Fruit fly (Drosophila melanogaster) whole organism, embryonic: ENCODE results near the gene CG17855.

Source experiments
- Abd-B ChIP-seq: fragments of 200-800 bp; sonication (Bioruptor generic); optimal IDR thresholded peaks from 2 replicates; lab custom pipeline; 2018; ENCODE audit warnings: missing biosample characterization, mild to moderate bottlenecking, missing genetic modification characterization, moderate library complexity
- Ada2b ChIP-seq: fragments of 200-800 bp; sonication (Bioruptor generic); IDR thresholded peaks from 2 replicates; pipeline ENCODE4 v1.3.6; 2022; ENCODE audit warnings: missing biosample characterization, missing genetic modification characterization
- Aef1 ChIP-seq: fragments of 200-800 bp; sonication (Bioruptor generic); IDR thresholded peaks from 3 replicates; pipeline ENCODE4 v1.3.6; 2022; ENCODE audit warnings: missing biosample characterization, missing genetic modification characterization
- CG10147 ChIP-seq: fragments of 200-800 bp; sonication (Bioruptor generic); optimal IDR thresholded peaks from 2 replicates; lab custom pipeline; 2019; ENCODE audit warnings: missing biosample characterization, mild to moderate bottlenecking, missing genetic modification characterization, moderate library complexity
- CG10431 ChIP-seq: fragments of 200-800 bp; sonication (Bioruptor generic); optimal IDR thresholded peaks from 3 replicates; lab custom pipeline; 2018; ENCODE audit warnings: missing biosample characterization, mild to moderate bottlenecking, missing genetic modification characterization
- CG10979 ChIP-seq: fragments of 200-800 bp; sonication (Bioruptor generic); optimal IDR thresholded peaks from 2 replicates; lab custom pipeline; 2018; ENCODE audit warnings: missing biosample characterization, mild to moderate bottlenecking, missing genetic modification characterization, moderate library complexity
- CG11504 ChIP-seq: fragments of 200-800 bp; sonication (Bioruptor generic); optimal IDR thresholded peaks from 3 replicates; lab custom pipeline; 2019; ENCODE audit warnings: missing biosample characterization, mild to moderate bottlenecking, missing genetic modification characterization, moderate library complexity
- CG12236 ChIP-seq: fragments of 200-800 bp; sonication (Bioruptor generic); optimal IDR thresholded peaks from 2 replicates; lab custom pipeline; 2016; ENCODE audit warnings: missing biosample characterization, missing genetic modification characterization
- CG1233 ChIP-seq: fragments of 200-800 bp; sonication (Bioruptor generic); optimal IDR thresholded peaks from 4 replicates; lab custom pipeline; 2018; ENCODE audit warnings: missing biosample characterization, mild to moderate bottlenecking, missing genetic modification characterization
- CG13296 ChIP-seq: fragments of 200-800 bp; sonication (Bioruptor generic); optimal IDR thresholded peaks from 3 replicates; lab custom pipeline; 2018; ENCODE audit warnings: missing biosample characterization, mild to moderate bottlenecking, missing genetic modification characterization
- CG14014 ChIP-seq: fragments of 200-800 bp; sonication (Bioruptor generic); IDR thresholded peaks from 2 replicates; pipeline ENCODE4 v1.3.6; 2022; ENCODE audit warnings: missing biosample characterization, missing genetic modification characterization
- CG14441 ChIP-seq: fragments of 200-800 bp; sonication (Bioruptor generic); IDR thresholded peaks from 2 replicates; pipeline ENCODE4 v1.3.6; 2022; ENCODE audit warnings: missing biosample characterization, missing genetic modification characterization
- CG15479 ChIP-seq: fragments of 200-800 bp; sonication (Bioruptor generic); optimal IDR thresholded peaks from 3 replicates; lab custom pipeline; 2019; ENCODE audit warnings: missing biosample characterization, mild to moderate bottlenecking, missing genetic modification characterization, moderate library complexity
- CG15696 ChIP-seq: fragments of 200-800 bp; sonication (Bioruptor generic); optimal IDR thresholded peaks from 2 replicates; lab custom pipeline; 2019; ENCODE audit warnings: missing biosample characterization, mild to moderate bottlenecking, missing genetic modification characterization, moderate library complexity
- CG18262 ChIP-seq: fragments of 200-800 bp; optimal IDR thresholded peaks from 3 replicates; lab custom pipeline; 2019; ENCODE audit warnings: missing biosample characterization, mild to moderate bottlenecking, missing genetic modification characterization, moderate library complexity
- CG18476 ChIP-seq: fragments of 200-800 bp; sonication (Bioruptor generic); optimal IDR thresholded peaks from 2 replicates; lab custom pipeline; 2016; ENCODE audit warnings: missing biosample characterization, mild to moderate bottlenecking, missing genetic modification characterization
- CG18619 ChIP-seq: fragments of 200-800 bp; sonication (Bioruptor generic); optimal IDR thresholded peaks from 3 replicates; lab custom pipeline; 2017; ENCODE audit warnings: missing biosample characterization, mild to moderate bottlenecking, missing genetic modification characterization
- CG2678 ChIP-seq: fragments of 200-800 bp; sonication (Bioruptor generic); optimal IDR thresholded peaks from 3 replicates; lab custom pipeline; 2019; ENCODE audit warnings: missing biosample characterization, mild to moderate bottlenecking, missing genetic modification characterization, moderate library complexity
- CG3281 ChIP-seq: fragments of 200-800 bp; sonication (Bioruptor generic); optimal IDR thresholded peaks from 3 replicates; lab custom pipeline; 2017; ENCODE audit warnings: missing biosample characterization, mild to moderate bottlenecking, missing genetic modification characterization
- CG34422 ChIP-seq: fragments of 200-800 bp; sonication (Bioruptor generic); IDR thresholded peaks from 3 replicates; pipeline ENCODE4 v1.3.6; 2022; ENCODE audit warnings: missing biosample characterization, missing genetic modification characterization
- CG4424 ChIP-seq: fragments of 200-800 bp; sonication (Bioruptor generic); optimal IDR thresholded peaks from 3 replicates; lab custom pipeline; 2016; ENCODE audit warnings: missing biosample characterization, missing genetic modification characterization
- CG7271 ChIP-seq: fragments of 200-800 bp; sonication (Bioruptor generic); optimal IDR thresholded peaks from 2 replicates; lab custom pipeline; 2018; ENCODE audit warnings: missing biosample characterization, mild to moderate bottlenecking, missing genetic modification characterization, moderate library complexity
- CG7357 ChIP-seq: fragments of 200-800 bp; sonication (Bioruptor generic); IDR thresholded peaks from 3 replicates; pipeline ENCODE4 v1.3.6; 2022; ENCODE audit warnings: missing biosample characterization, missing genetic modification characterization
- CG7745 ChIP-seq: fragments of 200-800 bp; sonication (Bioruptor generic); optimal IDR thresholded peaks from 2 replicates; lab custom pipeline; 2018; ENCODE audit warnings: missing biosample characterization, mild to moderate bottlenecking, missing genetic modification characterization, moderate library complexity
- CG9932 ChIP-seq: fragments of 200-800 bp; sonication (Bioruptor generic); IDR thresholded peaks from 2 replicates; pipeline ENCODE4 v1.3.6; 2022; ENCODE audit warnings: missing biosample characterization, missing genetic modification characterization
- D19B ChIP-seq: fragments of 200-800 bp; sonication (Bioruptor generic); optimal IDR thresholded peaks from 2 replicates; lab custom pipeline; 2017; ENCODE audit warnings: missing biosample characterization, mild to moderate bottlenecking, missing genetic modification characterization
- Dek ChIP-seq: fragments of 200-800 bp; sonication (Bioruptor generic); optimal IDR thresholded peaks from 3 replicates; lab custom pipeline; 2019; ENCODE audit warnings: missing biosample characterization, mild to moderate bottlenecking, missing genetic modification characterization, moderate library complexity
- Fer1 ChIP-seq: fragments of 200-800 bp; sonication (Bioruptor generic); optimal IDR thresholded peaks from 2 replicates; lab custom pipeline; 2017; ENCODE audit warnings: missing biosample characterization, mild to moderate bottlenecking, missing genetic modification characterization
- Med ChIP-seq: fragments of 200-800 bp; sonication (Bioruptor generic); peaks from one replicate; lab custom pipeline; 2016; ENCODE audit warnings: missing biosample characterization, missing genetic modification characterization, mild to moderate bottlenecking, inconsistent platforms, moderate library complexity
- NfI ChIP-seq: fragments of 200-800 bp; sonication (Bioruptor generic); optimal IDR thresholded peaks from 3 replicates; lab custom pipeline; 2018; ENCODE audit warnings: missing biosample characterization, mild to moderate bottlenecking, missing genetic modification characterization, moderate library complexity
- Oaz ChIP-seq: fragments of 200-800 bp; sonication (Bioruptor generic); IDR thresholded peaks from 2 replicates; pipeline ENCODE4 v1.3.6; 2022; ENCODE audit warnings: missing biosample characterization, missing genetic modification characterization
- Sin3A ChIP-seq: fragments of >200 bp; optimal IDR thresholded peaks from 2 replicates; lab custom pipeline; 2018
- Sox100B ChIP-seq: fragments of 200-800 bp; sonication (Bioruptor generic); optimal IDR thresholded peaks from 3 replicates; lab custom pipeline; 2018; ENCODE audit warnings: missing biosample characterization, mild to moderate bottlenecking, missing genetic modification characterization
- Tbp ChIP-seq: fragments of >200 bp; optimal IDR thresholded peaks from 2 replicates; lab custom pipeline; 2018; ENCODE audit warnings: missing biosample characterization, missing genetic modification characterization
- cg ChIP-seq: fragments of 200-800 bp; sonication (Bioruptor generic); optimal IDR thresholded peaks from 3 replicates; lab custom pipeline; 2019; ENCODE audit warnings: missing biosample characterization, mild to moderate bottlenecking, missing genetic modification characterization, moderate library complexity
- crc ChIP-seq: fragments of 200-800 bp; sonication (Bioruptor generic); optimal IDR thresholded peaks from 2 replicates; lab custom pipeline; 2016; ENCODE audit warnings: missing biosample characterization, missing genetic modification characterization
- danr ChIP-seq: fragments of 200-800 bp; sonication (Bioruptor generic); IDR thresholded peaks from 2 replicates; pipeline ENCODE4 v1.3.6; 2022; ENCODE audit warnings: missing biosample characterization, missing genetic modification characterization
- ftz-f1 ChIP-seq: fragments of 200-800 bp; sonication (Bioruptor generic); optimal IDR thresholded peaks from 2 replicates; lab custom pipeline; 2016; ENCODE audit warnings: missing biosample characterization, missing genetic modification characterization
- nerfin-1 ChIP-seq: fragments of 200-800 bp; sonication (Bioruptor generic); optimal IDR thresholded peaks from 3 replicates; lab custom pipeline; 2019; ENCODE audit warnings: missing biosample characterization, mild to moderate bottlenecking, missing genetic modification characterization, moderate library complexity
- nerfin-2 ChIP-seq: fragments of 200-800 bp; sonication (Bioruptor generic); IDR thresholded peaks from 2 replicates; pipeline ENCODE4 v1.3.6; 2022; ENCODE audit warnings: missing biosample characterization, missing genetic modification characterization; ENCODE audit not compliant: partially characterized antibody
- nmo ChIP-seq: fragments of 200-800 bp; sonication (Bioruptor generic); optimal IDR thresholded peaks from 2 replicates; lab custom pipeline; 2018; ENCODE audit warnings: missing biosample characterization, mild to moderate bottlenecking, missing genetic modification characterization, moderate library complexity
- pan ChIP-seq, 4 experiments: fragments of >200 bp in 3 of 4; fragments of 200-800 bp in 1 of 4; sonication (Bioruptor generic) in 1 of 4; optimal IDR thresholded peaks in 3 of 4; IDR thresholded peaks in 1 of 4; 2 replicates each; pipeline versions ENCODE4 v1.3.6 to Lab custom; 2017 to 2022; ENCODE audit warnings: missing biosample characterization in 2 of 4, missing genetic modification characterization in 2 of 4, mixed read lengths in 1 of 4
- pnt ChIP-seq: fragments of 200-800 bp; sonication (Bioruptor generic); optimal IDR thresholded peaks from 3 replicates; lab custom pipeline; 2016; ENCODE audit warnings: missing biosample characterization, missing genetic modification characterization
- pros ChIP-seq: fragments of 200-800 bp; sonication (Bioruptor generic); optimal IDR thresholded peaks from 3 replicates; lab custom pipeline; 2019; ENCODE audit warnings: missing biosample characterization, mild to moderate bottlenecking, missing genetic modification characterization, moderate library complexity
- row ChIP-seq: fragments of 200-800 bp; sonication (Bioruptor generic); IDR thresholded peaks from 3 replicates; pipeline ENCODE4 v1.3.6; 2022; ENCODE audit warnings: missing biosample characterization, missing genetic modification characterization
- sr ChIP-seq: fragments of 200-800 bp; sonication (Bioruptor generic); IDR thresholded peaks from 3 replicates; pipeline ENCODE4 v1.3.6; 2022; ENCODE audit warnings: missing biosample characterization, missing genetic modification characterization
- stc ChIP-seq: fragments of 200-800 bp; sonication (Bioruptor generic); IDR thresholded peaks from 2 replicates; pipeline ENCODE4 v1.3.6; 2022; ENCODE audit warnings: missing biosample characterization, missing genetic modification characterization

Gene CG17855

DNA sequence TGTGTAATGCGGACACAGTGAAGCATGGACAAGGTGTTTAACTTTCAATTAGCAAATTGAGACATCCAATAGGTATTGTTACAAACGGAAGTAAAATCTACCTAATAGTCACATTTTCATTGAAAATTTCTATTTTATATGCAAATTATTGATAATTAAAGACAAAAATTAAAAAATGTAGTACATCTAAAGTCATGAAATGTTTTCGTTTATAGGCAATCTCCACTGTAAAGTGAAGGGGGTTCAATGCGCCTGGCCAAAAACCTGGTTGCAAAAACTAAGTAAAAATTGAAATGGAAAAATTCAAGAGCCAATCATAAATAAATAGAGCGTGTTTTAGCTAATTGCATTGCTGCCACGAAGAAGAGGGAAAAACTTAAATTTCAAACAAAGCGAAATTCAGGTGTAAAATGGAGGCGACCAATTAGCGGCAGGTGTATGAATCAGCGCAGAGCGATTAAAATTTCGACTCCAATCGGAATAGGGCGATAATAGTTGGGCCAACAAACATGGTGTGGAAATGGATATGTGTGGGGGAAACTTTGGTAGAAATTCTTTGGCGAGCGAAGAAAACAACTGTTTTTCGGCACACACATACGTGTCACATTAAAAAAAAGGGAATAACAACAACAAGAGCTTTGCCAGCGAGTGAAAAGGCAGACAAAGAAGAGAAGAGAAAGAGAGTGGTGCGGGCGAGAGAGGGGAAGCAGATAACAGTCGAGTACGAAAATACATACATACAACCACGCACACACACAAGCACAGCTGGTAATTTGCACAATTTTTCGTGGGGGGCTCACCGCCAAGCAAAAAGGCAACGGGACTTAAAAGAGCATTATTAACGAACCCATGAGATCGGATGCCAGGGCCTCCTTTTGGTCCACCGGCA, 46.7 kb upstream of the CG17855 start (continued):
- TF ChIP-seq CG7745 (tag; lab: Kevin White, UChicago) (no peak), Abd-B (GFP tag; lab: Kevin White, UChicago) (peak; percentile 1), pnt (no peak), cg (GFP tag; lab: Kevin White, UChicago) (peak; percentile 73), Ada2b (peak; percentile 31; the same call in 1 of the 2 replicates), nerfin-2 (GFP tag; lab: Robert Waterston, UW) (no peak), row (peak; percentile 82), CG18619 (GFP tag; lab: Kevin White, UChicago) (peak; percentile 38), Aef1 (0 out of 3 replicates have a peak, but pooled peaks have one; percentile 23), D19B (GFP tag; lab: Kevin White, UChicago) (peak; percentile 19), Dek (tag; lab: Kevin White, UChicago) (peak; percentile 17), CG15479 (GFP tag; lab: Kevin White, UChicago) (no peak), NfI (GFP tag; lab: Kevin White, UChicago) (peak; percentile 42), CG14441 (0 out of 2 replicates have a peak, but pooled peaks have one; percentile 19), CG10147 (GFP tag; lab: Kevin White, UChicago) (peak; percentile 23), stc (GFP tag; lab: Robert Waterston, UW) (peak; percentile 35; the same call in 1 of the 2 replicates), nmo (GFP tag; lab: Kevin White, UChicago) (peak; percentile 50), CG3281 (GFP tag; lab: Kevin White, UChicago) (peak; percentile 60), CG18262 (tag; lab: Kevin White, UChicago) (peak; percentile 55), crc (GFP tag; lab: Kevin White, UChicago) (no peak), pros (GFP tag; lab: Kevin White, UChicago) (no peak), danr (GFP tag; lab: Robert Waterston, UW) (0 out of 2 replicates have a peak, but pooled peaks have one; percentile 6), CG9932 (GFP tag; lab: Robert Waterston, UW) (0 out of 2 replicates have a peak, but pooled peaks have one; percentile 27), Tbp (GFP tag; lab: Kevin White, UChicago) (no peak), sr (no peak), CG2678 (tag; lab: Kevin White, UChicago) (peak; percentile 75), CG1233 (peak; percentile 15), CG4424 (GFP tag; lab: Kevin White, UChicago) (no peak), CG12236 (GFP tag; lab: Kevin White, UChicago) (no peak), pan (optimal IDR thresholded peaks at IDR 0.05; lab: Kevin White, UChicago) (no peak), pan (GFP tag; optimal IDR thresholded peaks at IDR 0.05 in 1 of 2, IDR thresholded peaks at IDR 0.05 in 1 of 2) (peak in 1 of 2 experiments; percentile 70), Fer1 (GFP tag; lab: Kevin White, UChicago) (peak; percentile 71), ftz-f1 (GFP tag; lab: Kevin White, UChicago) (no peak), Med (GFP tag; lab: Kevin White, UChicago) (peak; percentile 74), CG15696 (tag; lab: Kevin White, UChicago) (peak; percentile 6), CG10431 (no peak), CG14014 (0 out of 2 replicates have a peak, but pooled peaks have one; percentile 16), CG7271 (no peak), nerfin-1 (peak; percentile 37), Sox100B (GFP tag; lab: Kevin White, UChicago) (peak; percentile 67), Sin3A (no peak), Oaz (GFP tag; lab: Robert Waterston, UW) (peak; percentile 44; the same call in 1 of the 2 replicates), CG34422 (GFP tag; lab: Robert Waterston, UW) (0 out of 3 replicates have a peak, but pooled peaks have one; percentile 33), CG7357 (GFP tag; lab: Robert Waterston, UW) (peak; percentile 51; the same call in 2 of the 3 replicates), CG10979 (peak; percentile 25), CG18476 (GFP tag; lab: Kevin White, UChicago) (peak; percentile 21), CG13296 (GFP tag; lab: Kevin White, UChicago) (peak; percentile 45), CG11504 (peak; percentile 69)
